Worm (Caenorhabditis elegans) whole organism, L4 larva: ENCODE measurements around the gene pqbp-1.1.

Experiments used
- ama-1 ChIP-seq: fragments of 150-350 bp; optimal IDR thresholded peaks from 2 replicates; lab custom pipeline; 2014; ENCODE audit warnings: inconsistent platforms, mixed read lengths
- ceh-32 ChIP-seq: sonication (generic microtip); optimal IDR thresholded peaks from 2 replicates; lab custom pipeline; 2016; ENCODE audit warnings: mild to moderate bottlenecking, missing genetic modification characterization, missing compliant biosample characterization; ENCODE audit not compliant: poor library complexity
- jun-1 ChIP-seq: fragments of 150-350 bp; optimal IDR thresholded peaks from 2 replicates; lab custom pipeline; 2014; ENCODE audit warnings: missing biosample characterization, missing genetic modification reagents, missing genetic modification characterization
- lin-39 ChIP-seq: fragments of 150-350 bp; optimal IDR thresholded peaks from 2 replicates; lab custom pipeline; 2014; ENCODE audit warnings: missing biosample characterization, missing genetic modification reagents, missing genetic modification characterization
- nhr-25 ChIP-seq: sonication (generic microtip); optimal IDR thresholded peaks from 2 replicates; lab custom pipeline; 2017; ENCODE audit warnings: missing genetic modification characterization, mild to moderate bottlenecking, missing compliant biosample characterization, antibody characterized with exemption, moderate library complexity, borderline replicate concordance; ENCODE audit not compliant: insufficient read depth
- pqm-1 ChIP-seq: sonication (generic microtip); optimal IDR thresholded peaks from 2 replicates; lab custom pipeline; 2017; ENCODE audit warnings: missing biosample characterization, missing genetic modification characterization
- snpc-4 ChIP-seq: fragments of 150-350 bp; optimal IDR thresholded peaks from 2 replicates; lab custom pipeline; 2014; ENCODE audit warnings: missing biosample characterization, missing genetic modification characterization
- ztf-11 ChIP-seq: fragments of 150-350 bp; optimal IDR thresholded peaks from 2 replicates; lab custom pipeline; 2014; ENCODE audit warnings: missing biosample characterization, missing genetic modification characterization

DNA sequence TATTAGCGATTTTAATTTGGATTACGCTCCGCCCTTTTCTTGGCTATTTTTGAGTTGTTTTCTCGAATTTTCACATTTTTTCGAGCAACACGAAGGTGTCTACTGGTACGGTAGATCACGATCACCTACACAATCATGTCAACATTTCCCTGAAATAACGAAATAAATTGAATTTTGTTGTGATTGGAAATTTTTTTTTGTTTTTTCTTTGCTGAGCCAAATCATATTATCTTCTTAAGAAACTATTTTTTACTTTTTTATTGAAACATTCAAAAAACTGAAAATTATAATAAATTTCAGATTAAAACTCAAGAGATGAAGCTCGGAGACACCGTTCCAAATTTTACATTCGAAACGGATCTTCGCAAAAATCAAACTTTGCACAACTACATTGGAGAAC is 43.2 kb downstream of the pqbp-1.1 start, which contains the start of gene prdx-6:
- TF ChIP-seq ama-1 (lab: Kevin White, UChicago) (no peak), pqm-1 (tag; lab: Kevin White, UChicago) (no peak), ztf-11 (tag; lab: Kevin White, UChicago) (no peak), nhr-25 (tag; lab: Kevin White, UChicago) (no peak), snpc-4 (no peak), lin-39 (tag; lab: Kevin White, UChicago) (no peak), jun-1 (tag; lab: Kevin White, UChicago) (no peak), ceh-32 (tag; lab: Kevin White, UChicago) (no peak)
